Fruit fly (Drosophila melanogaster) whole organism, embryonic: Measurements from ENCODE around the gene Blm.

Experiments
- Bgb ChIP-seq: fragments of 200-800 bp; sonication (Bioruptor generic); IDR thresholded peaks from 2 replicates; pipeline ENCODE4 v1.3.6; 2022; ENCODE audit warnings: missing biosample characterization, missing genetic modification characterization; ENCODE audit not compliant: partially characterized antibody
- BtbVII ChIP-seq: fragments of 200-800 bp; sonication (Bioruptor generic); optimal IDR thresholded peaks from 3 replicates; lab custom pipeline; 2017; ENCODE audit warnings: missing biosample characterization, mild to moderate bottlenecking, missing genetic modification characterization
- CG10654 ChIP-seq: fragments of 200-800 bp; sonication (Bioruptor generic); optimal IDR thresholded peaks from 2 replicates; lab custom pipeline; 2016; ENCODE audit warnings: missing biosample characterization, missing genetic modification characterization
- CG12659 ChIP-seq: fragments of 200-800 bp; sonication (Bioruptor generic); optimal IDR thresholded peaks from 3 replicates; lab custom pipeline; 2017; ENCODE audit warnings: mild to moderate bottlenecking, missing biosample characterization, missing genetic modification reagents, missing genetic modification characterization
- CG14860 ChIP-seq: fragments of 200-800 bp; sonication (Bioruptor generic); IDR thresholded peaks from 3 replicates; pipeline ENCODE4 v1.3.6; 2022; ENCODE audit warnings: missing biosample characterization, missing genetic modification characterization; ENCODE audit not compliant: partially characterized antibody
- CG15514 ChIP-seq: fragments of 200-800 bp; sonication (Bioruptor generic); optimal IDR thresholded peaks from 3 replicates; lab custom pipeline; 2017; ENCODE audit warnings: missing biosample characterization, missing genetic modification characterization, mild to moderate bottlenecking, moderate library complexity, missing genetic modification reagents
- CG16813 ChIP-seq: fragments of 200-800 bp; sonication (Bioruptor generic); IDR thresholded peaks from 3 replicates; pipeline ENCODE4 v1.3.6; 2022; ENCODE audit warnings: missing biosample characterization, missing genetic modification characterization; ENCODE audit not compliant: partially characterized antibody
- CG17361 ChIP-seq: fragments of 200-800 bp; sonication (Bioruptor generic); IDR thresholded peaks from 3 replicates; pipeline ENCODE4 v1.3.6; 2022; ENCODE audit warnings: missing biosample characterization, missing genetic modification characterization
- CG17802 ChIP-seq: fragments of 200-800 bp; sonication (Bioruptor generic); optimal IDR thresholded peaks from 2 replicates; lab custom pipeline; 2018; ENCODE audit warnings: missing biosample characterization, mild to moderate bottlenecking, missing genetic modification characterization, moderate library complexity
- CG34422 ChIP-seq: fragments of 200-800 bp; sonication (Bioruptor generic); IDR thresholded peaks from 3 replicates; pipeline ENCODE4 v1.3.6; 2022; ENCODE audit warnings: missing biosample characterization, missing genetic modification characterization
- CG6272 ChIP-seq: fragments of 200-800 bp; sonication (Bioruptor generic); IDR thresholded peaks from 2 replicates; pipeline ENCODE4 v1.3.6; 2022; ENCODE audit warnings: missing biosample characterization, missing genetic modification characterization
- CG7372 ChIP-seq: fragments of 200-800 bp; sonication (Bioruptor generic); IDR thresholded peaks from 2 replicates; pipeline ENCODE4 v1.3.6; 2022; ENCODE audit warnings: missing biosample characterization, missing genetic modification characterization
- CG8765 ChIP-seq: fragments of 200-800 bp; sonication (Bioruptor generic); IDR thresholded peaks from 2 replicates; pipeline ENCODE4 v1.3.6; 2022; ENCODE audit warnings: missing biosample characterization, missing genetic modification characterization
- CG9609 ChIP-seq: fragments of 200-800 bp; sonication (Bioruptor generic); optimal IDR thresholded peaks from 3 replicates; lab custom pipeline; 2016; ENCODE audit warnings: missing biosample characterization, missing genetic modification characterization
- CG9932 ChIP-seq: fragments of 200-800 bp; sonication (Bioruptor generic); IDR thresholded peaks from 2 replicates; pipeline ENCODE4 v1.3.6; 2022; ENCODE audit warnings: missing biosample characterization, missing genetic modification characterization
- Dll ChIP-seq: fragments of 200-800 bp; sonication (Bioruptor generic); IDR thresholded peaks from 4 replicates; pipeline ENCODE4 v1.3.6; 2022; ENCODE audit warnings: missing biosample characterization, missing genetic modification characterization; ENCODE audit not compliant: partially characterized antibody
- Dp ChIP-seq: fragments of 200-800 bp; sonication (Bioruptor generic); optimal IDR thresholded peaks from 2 replicates; lab custom pipeline; 2018; ENCODE audit warnings: missing biosample characterization, mild to moderate bottlenecking, missing genetic modification characterization, moderate library complexity
- HLH4C ChIP-seq: fragments of 200-800 bp; sonication (Bioruptor generic); IDR thresholded peaks from 3 replicates; pipeline ENCODE4 v1.3.6; 2022; ENCODE audit warnings: missing biosample characterization, missing genetic modification characterization; ENCODE audit not compliant: partially characterized antibody
- HLHmδ ChIP-seq: fragments of 200-800 bp; sonication (Bioruptor generic); optimal IDR thresholded peaks from 2 replicates; lab custom pipeline; 2018; ENCODE audit warnings: missing biosample characterization, mild to moderate bottlenecking, missing genetic modification characterization, moderate library complexity
- Hmx ChIP-seq: fragments of 200-800 bp; sonication (Bioruptor generic); optimal IDR thresholded peaks from 2 replicates; lab custom pipeline; 2016; ENCODE audit warnings: missing biosample characterization, missing genetic modification characterization
- Lpt ChIP-seq: fragments of >200 bp; optimal IDR thresholded peaks from 2 replicates; lab custom pipeline; 2018; ENCODE audit warnings: missing biosample characterization, missing genetic modification characterization
- NC2β ChIP-seq: fragments of 200-800 bp; sonication (Bioruptor generic); optimal IDR thresholded peaks from 2 replicates; lab custom pipeline; 2016; ENCODE audit warnings: missing biosample characterization, missing genetic modification characterization
- Nf-YA ChIP-seq: fragments of 200-800 bp; sonication (Bioruptor generic); IDR thresholded peaks from 2 replicates; pipeline ENCODE4 v1.3.6; 2022; ENCODE audit warnings: missing biosample characterization, missing genetic modification characterization
- Pdp1 ChIP-seq, 2 experiments: fragments of 200-800 bp; sonication (Bioruptor generic); optimal IDR thresholded peaks; 3 replicates each; lab custom pipeline; 2016; ENCODE audit warnings: missing biosample characterization in 2 of 2, missing genetic modification characterization in 2 of 2, mild to moderate bottlenecking in 1 of 2, moderate library complexity in 1 of 2
- Rx ChIP-seq: fragments of 200-800 bp; sonication (Bioruptor generic); IDR thresholded peaks from 2 replicates; pipeline ENCODE4 v1.3.6; 2022; ENCODE audit warnings: missing biosample characterization, missing genetic modification characterization
- Usf ChIP-seq: fragments of 200-800 bp; sonication (Bioruptor generic); optimal IDR thresholded peaks from 2 replicates; lab custom pipeline; 2017; ENCODE audit warnings: missing genotype, missing biosample characterization, missing genetic modification characterization
- Xrp1 ChIP-seq: fragments of 200-800 bp; sonication (Bioruptor generic); IDR thresholded peaks from 2 replicates; pipeline ENCODE4 v1.3.6; 2022; ENCODE audit warnings: missing biosample characterization, missing genetic modification characterization
- YL-1 ChIP-seq: fragments of 200-800 bp; sonication (Bioruptor generic); optimal IDR thresholded peaks from 3 replicates; lab custom pipeline; 2017; ENCODE audit warnings: missing biosample characterization, mild to moderate bottlenecking, missing genetic modification characterization
- abd-A ChIP-seq: fragments of 200-800 bp; sonication (Bioruptor generic); optimal IDR thresholded peaks from 3 replicates; lab custom pipeline; 2019; ENCODE audit warnings: missing biosample characterization, mild to moderate bottlenecking, missing genetic modification characterization, moderate library complexity
- ara ChIP-seq: fragments of 200-800 bp; sonication (Bioruptor generic); IDR thresholded peaks from 2 replicates; pipeline ENCODE4 v1.3.6; 2022; ENCODE audit warnings: missing biosample characterization, missing genetic modification characterization
- bbx ChIP-seq: fragments of 200-800 bp; sonication (Bioruptor generic); IDR thresholded peaks from 2 replicates; pipeline ENCODE4 v1.3.6; 2022; ENCODE audit warnings: missing biosample characterization, missing genetic modification characterization; ENCODE audit not compliant: partially characterized antibody
- gce ChIP-seq: fragments of 200-800 bp; sonication (Bioruptor generic); IDR thresholded peaks from 3 replicates; pipeline ENCODE4 v1.3.6; 2022; ENCODE audit warnings: missing biosample characterization, missing genetic modification characterization
- h ChIP-seq: fragments of >200 bp; optimal IDR thresholded peaks from 2 replicates; lab custom pipeline; 2017
- hbn ChIP-seq: fragments of 200-800 bp; sonication (Bioruptor generic); IDR thresholded peaks from 2 replicates; pipeline ENCODE4 v1.3.6; 2022; ENCODE audit warnings: missing biosample characterization, missing genetic modification characterization; ENCODE audit not compliant: partially characterized antibody
- kah ChIP-seq: fragments of 200-800 bp; sonication (Bioruptor generic); optimal IDR thresholded peaks from 2 replicates; lab custom pipeline; 2018; ENCODE audit warnings: missing biosample characterization, mild to moderate bottlenecking, missing genetic modification characterization
- knrl ChIP-seq: fragments of 200-800 bp; sonication (Bioruptor generic); IDR thresholded peaks from 3 replicates; pipeline ENCODE4 v1.3.6; 2022; ENCODE audit warnings: missing biosample characterization, missing genetic modification characterization; ENCODE audit not compliant: partially characterized antibody
- p53 ChIP-seq: fragments of 200-800 bp; sonication (Bioruptor generic); optimal IDR thresholded peaks from 2 replicates; lab custom pipeline; 2016; ENCODE audit warnings: missing biosample characterization, missing genetic modification characterization
- pfk ChIP-seq: fragments of 200-800 bp; sonication (Bioruptor generic); optimal IDR thresholded peaks from 2 replicates; lab custom pipeline; 2018; ENCODE audit warnings: missing biosample characterization, mild to moderate bottlenecking, missing genetic modification characterization, moderate library complexity
- pros ChIP-seq: fragments of 200-800 bp; sonication (Bioruptor generic); optimal IDR thresholded peaks from 3 replicates; lab custom pipeline; 2019; ENCODE audit warnings: missing biosample characterization, mild to moderate bottlenecking, missing genetic modification characterization, moderate library complexity
- slou ChIP-seq: fragments of 200-800 bp; sonication (Bioruptor generic); optimal IDR thresholded peaks from 3 replicates; lab custom pipeline; 2016; ENCODE audit warnings: missing biosample characterization, missing genetic modification characterization
- slp2 ChIP-seq: fragments of 200-800 bp; sonication (Bioruptor generic); optimal IDR thresholded peaks from 2 replicates; lab custom pipeline; 2016; ENCODE audit warnings: missing biosample characterization, missing genetic modification characterization
- so ChIP-seq: fragments of 200-800 bp; sonication (Bioruptor generic); IDR thresholded peaks from 3 replicates; pipeline ENCODE4 v1.3.6; 2022; ENCODE audit warnings: missing biosample characterization, missing genetic modification characterization
- sr ChIP-seq: fragments of 200-800 bp; sonication (Bioruptor generic); IDR thresholded peaks from 3 replicates; pipeline ENCODE4 v1.3.6; 2022; ENCODE audit warnings: missing biosample characterization, missing genetic modification characterization
- ttk ChIP-seq: fragments of 200-800 bp; sonication (Bioruptor generic); IDR thresholded peaks from 2 replicates; pipeline ENCODE4 v2.1.2; 2022; ENCODE audit warnings: missing biosample characterization, missing genetic modification characterization
- twi ChIP-seq: fragments of 200-800 bp; optimal IDR thresholded peaks from 2 replicates; lab custom pipeline; 2019; ENCODE audit warnings: missing biosample characterization, mild to moderate bottlenecking, missing genetic modification characterization, moderate library complexity
- vnd ChIP-seq: fragments of 200-800 bp; sonication (Bioruptor generic); IDR thresholded peaks from 3 replicates; pipeline ENCODE4 v1.3.6; 2022; ENCODE audit warnings: missing biosample characterization, missing genetic modification characterization; ENCODE audit not compliant: partially characterized antibody
- wek ChIP-seq: fragments of 200-800 bp; sonication (Bioruptor generic); optimal IDR thresholded peaks from 3 replicates; lab custom pipeline; 2018; ENCODE audit warnings: missing biosample characterization, mild to moderate bottlenecking, missing genetic modification characterization, moderate library complexity
- zen2 ChIP-seq: fragments of 200-800 bp; sonication (Bioruptor generic); IDR thresholded peaks from 3 replicates; pipeline ENCODE4 v1.3.6; 2022; ENCODE audit warnings: missing biosample characterization, missing genetic modification characterization; ENCODE audit not compliant: partially characterized antibody

Gene Blm

dm6 chr3R:11749297-11750293, 8.0 kb upstream of the Blm start, which contains the start of gene CG6923 (continued):
- peak; percentile 82 for TF ChIP-seq zen2 (GFP tag; lab: Robert Waterston, UW)
- no peak for TF ChIP-seq CG10654 (GFP tag; lab: Kevin White, UChicago)
- no peak for TF ChIP-seq sr
- TF ChIP-seq Rx (GFP tag; lab: Robert Waterston, UW): no peak
- no peak for TF ChIP-seq twi (tag; lab: Kevin White, UChicago)
- TF ChIP-seq slp2 (GFP tag; lab: Kevin White, UChicago): no peak
- TF ChIP-seq slou: no peak
- no peak; the same call in 2 of the 3 replicates for TF ChIP-seq CG17361 (GFP tag; lab: Robert Waterston, UW)
- TF ChIP-seq Pdp1 (GFP tag; optimal IDR thresholded peaks at IDR 0.05; lab: Kevin White, UChicago): no peak
- TF ChIP-seq CG16813 (GFP tag; lab: Robert Waterston, UW): peak; percentile 86
- peak; percentile 69 for TF ChIP-seq CG15514 (GFP tag; lab: Kevin White, UChicago)
- TF ChIP-seq Bgb (GFP tag; lab: Robert Waterston, UW): peak; percentile 92
- peak; percentile 79 for TF ChIP-seq CG14860 (GFP tag; lab: Robert Waterston, UW)
- TF ChIP-seq CG9932 (GFP tag; lab: Robert Waterston, UW): 0 out of 2 replicates have a peak, but pooled peaks have one; percentile 10
- TF ChIP-seq gce (GFP tag; lab: Robert Waterston, UW): no peak
- no peak for TF ChIP-seq pros
- peak; percentile 86 for TF ChIP-seq Dll
- no peak for TF ChIP-seq BtbVII
- TF ChIP-seq hbn (GFP tag; lab: Robert Waterston, UW): peak; percentile 87
- no peak for TF ChIP-seq kah (GFP tag; lab: Kevin White, UChicago)
- no peak for TF ChIP-seq NC2β (GFP tag; lab: Kevin White, UChicago)
- TF ChIP-seq YL-1 (GFP tag; lab: Kevin White, UChicago): peak; percentile 4
- no peak for TF ChIP-seq CG12659 (GFP tag; lab: Kevin White, UChicago)
- no peak for TF ChIP-seq h (lab: Kevin White, UChicago)
- TF ChIP-seq Lpt: no peak
- no peak for TF ChIP-seq CG8765 (GFP tag; lab: Robert Waterston, UW)
- no peak for TF ChIP-seq abd-A (tag; lab: Kevin White, UChicago)
- TF ChIP-seq CG9609 (GFP tag; lab: Kevin White, UChicago): no peak
- no peak for TF ChIP-seq Usf
- no peak for TF ChIP-seq CG17802 (tag; lab: Kevin White, UChicago)
- no peak for TF ChIP-seq CG6272 (GFP tag; lab: Robert Waterston, UW)
- TF ChIP-seq HLHmδ (GFP tag; lab: Kevin White, UChicago): no peak
- no peak for TF ChIP-seq CG7372
- TF ChIP-seq Hmx (GFP tag; lab: Kevin White, UChicago): no peak
- TF ChIP-seq Xrp1 (GFP tag; lab: Robert Waterston, UW): no peak
- TF ChIP-seq wek (GFP tag; lab: Kevin White, UChicago): no peak
- TF ChIP-seq vnd: peak; percentile 85
- TF ChIP-seq ttk (GFP tag; lab: Robert Waterston, UW): no peak
- no peak for TF ChIP-seq CG34422 (GFP tag; lab: Robert Waterston, UW)
- no peak for TF ChIP-seq p53 (GFP tag; lab: Kevin White, UChicago)
- peak; percentile 85 for TF ChIP-seq HLH4C
- TF ChIP-seq pfk (GFP tag; lab: Kevin White, UChicago): no peak
- no peak for TF ChIP-seq ara (GFP tag; lab: Robert Waterston, UW)
- no peak for TF ChIP-seq so
- TF ChIP-seq knrl (GFP tag; lab: Robert Waterston, UW): peak; percentile 90
- TF ChIP-seq Nf-YA (GFP tag; lab: Robert Waterston, UW): no peak
- peak; percentile 89 for TF ChIP-seq bbx (GFP tag; lab: Robert Waterston, UW)
- TF ChIP-seq Dp (GFP tag; lab: Kevin White, UChicago): peak; percentile 80
